Fruit fly (Drosophila melanogaster): ENCODE data around the gene moi.
A peak's percentile ranks its signal among the peaks of the same experiment; 100 is the strongest.

The moi gene

dm6 chr3R:18215300-18215699 is 40.0 kb upstream of the moi start (continued):
- no peak for TF ChIP-seq insv (GFP tag; optimal IDR thresholded peaks at IDR 0.05)
- no peak for TF ChIP-seq CG6683 (GFP tag; optimal IDR thresholded peaks at IDR 0.05)
- no peak for TF ChIP-seq Side (GFP tag; optimal IDR thresholded peaks at IDR 0.05)
- peak; percentile 38 for TF ChIP-seq bab2 (GFP tag; optimal IDR thresholded peaks at IDR 0.05)
- peak; percentile 37 for TF ChIP-seq CG4424 (GFP tag; optimal IDR thresholded peaks at IDR 0.05)
- no peak for TF ChIP-seq crol (GFP tag; IDR thresholded peaks at IDR 0.05)
- no peak for TF ChIP-seq Taf1 (GFP tag; IDR thresholded peaks at IDR 0.05)
- no peak for TF ChIP-seq CG3065 (GFP tag; optimal IDR thresholded peaks at IDR 0.05)
- TF ChIP-seq Hsf (GFP tag; optimal IDR thresholded peaks at IDR 0.05) = peak; percentile 66
- no peak for TF ChIP-seq CG10431 (GFP tag; optimal IDR thresholded peaks at IDR 0.05)
- TF ChIP-seq CG17186 (GFP tag; optimal IDR thresholded peaks at IDR 0.05) = no peak
- no peak for TF ChIP-seq fru (optimal IDR thresholded peaks at IDR 0.05)
- peak; percentile 35 for TF ChIP-seq CG4282 (GFP tag; optimal IDR thresholded peaks at IDR 0.05)
- TF ChIP-seq CG14965 (GFP tag; optimal IDR thresholded peaks at IDR 0.05; ENCODE audit: borderline replicate concordance) = no peak
- peak; percentile 8 for TF ChIP-seq jumu (GFP tag; optimal IDR thresholded peaks at IDR 0.05)
- TF ChIP-seq unc-4 (GFP tag; IDR thresholded peaks at IDR 0.05; ENCODE audit: partially characterized antibody) = peak; percentile 87
- no peak for TF ChIP-seq CG8089 (GFP tag; optimal IDR thresholded peaks at IDR 0.05)
- peak; percentile 81 for TF ChIP-seq Bgb (GFP tag; IDR thresholded peaks at IDR 0.05; ENCODE audit: partially characterized antibody)
- no peak for TF ChIP-seq GATAe (GFP tag; conservative IDR thresholded peaks at IDR 0.05)
- peak; percentile 31 for TF ChIP-seq CG1603 (tag; optimal IDR thresholded peaks at IDR 0.05)
- TF ChIP-seq CG9797 (GFP tag; optimal IDR thresholded peaks at IDR 0.05) = no peak
- TF ChIP-seq CG10267 (tag; optimal IDR thresholded peaks at IDR 0.05) = no peak
- no peak for TF ChIP-seq trh (GFP tag; optimal IDR thresholded peaks at IDR 0.05)
- TF ChIP-seq dpn (GFP tag; optimal IDR thresholded peaks at IDR 0.05) = peak; percentile 47 to 50
- TF ChIP-seq Dfd (GFP tag; optimal IDR thresholded peaks at IDR 0.05) = no peak
- no peak for TF ChIP-seq dan (GFP tag; IDR thresholded peaks at IDR 0.05)
- no peak for TF ChIP-seq NC2α (GFP tag; optimal IDR thresholded peaks at IDR 0.05)
- TF ChIP-seq CG8924 (tag; optimal IDR thresholded peaks at IDR 0.05) = no peak
- peak; percentile 54 for TF ChIP-seq tin (GFP tag; optimal IDR thresholded peaks at IDR 0.05)
- no peak for TF ChIP-seq Nf-YC (tag; optimal IDR thresholded peaks at IDR 0.05)
- TF ChIP-seq cg (GFP tag; optimal IDR thresholded peaks at IDR 0.05) = no peak
- TF ChIP-seq CG10959 (GFP tag; IDR thresholded peaks at IDR 0.05) = no peak
- TF ChIP-seq Ets65A (GFP tag) = peak; percentile 92
- peak; percentile 48 for TF ChIP-seq Dp (GFP tag; optimal IDR thresholded peaks at IDR 0.05)
- TF ChIP-seq ara (GFP tag; IDR thresholded peaks at IDR 0.05) = no peak
- TF ChIP-seq Dref (GFP tag; IDR thresholded peaks at IDR 0.05) = no peak
- TF ChIP-seq amos (GFP tag; IDR thresholded peaks at IDR 0.05; ENCODE audit: partially characterized antibody) = peak; percentile 70
- TF ChIP-seq CG6791 (GFP tag; IDR thresholded peaks at IDR 0.05; ENCODE audit: partially characterized antibody) = peak; percentile 67
- TF ChIP-seq CG4854 (GFP tag; optimal IDR thresholded peaks at IDR 0.05) = no peak
- no peak for TF ChIP-seq CG3407 (GFP tag; optimal IDR thresholded peaks at IDR 0.05)
- peak; percentile 53 for TF ChIP-seq CG2116 (GFP tag; optimal IDR thresholded peaks at IDR 0.05)
- TF ChIP-seq wdn (GFP tag; IDR thresholded peaks at IDR 0.05) = no peak
- no peak for TF ChIP-seq C15 (GFP tag; IDR thresholded peaks at IDR 0.05)
- peak; percentile 25; the same call in 1 of the 2 replicates for TF ChIP-seq lmd (GFP tag; IDR thresholded peaks at IDR 0.05)
- no peak for TF ChIP-seq ATbp (GFP tag; optimal IDR thresholded peaks at IDR 0.05)
- peak; percentile 50 for TF ChIP-seq Ets97D (GFP tag; optimal IDR thresholded peaks at IDR 0.05)
- TF ChIP-seq CG32772 (GFP tag; IDR thresholded peaks at IDR 0.05) = no peak
- no peak for TF ChIP-seq Blimp-1 (GFP tag; optimal IDR thresholded peaks at IDR 0.05)
- TF ChIP-seq crp (GFP tag; optimal IDR thresholded peaks at IDR 0.05) = no peak
- TF ChIP-seq CG2678 (tag; optimal IDR thresholded peaks at IDR 0.05) = no peak
- peak; percentile 20 for TF ChIP-seq trem (tag; optimal IDR thresholded peaks at IDR 0.05)
- TF ChIP-seq sim (GFP tag; IDR thresholded peaks at IDR 0.05) = no peak

Data from whole organism, embryonic.